Worm (Caenorhabditis elegans) whole organism, mixed stage, embryonic: ENCODE results near the gene F49H12.4.

Source experiments
- M03D4.4 ChIP-seq: sonication (generic microtip); optimal IDR thresholded peaks from 2 replicates; lab custom pipeline; 2017; ENCODE audit warnings: mild to moderate bottlenecking, missing genetic modification characterization, missing compliant biosample characterization
- blmp-1 ChIP-seq: fragments of 150-350 bp; optimal IDR thresholded peaks from 2 replicates; lab custom pipeline; 2014; ENCODE audit warnings: missing biosample characterization, missing genetic modification characterization
- ceh-83 ChIP-seq: fragments of 200-800 bp; sonication (Bioruptor generic); optimal IDR thresholded peaks from 2 replicates; lab custom pipeline; 2018; ENCODE audit warnings: mild to moderate bottlenecking, missing genetic modification characterization, missing compliant biosample characterization
- nhr-12 ChIP-seq: fragments of 150-350 bp; optimal IDR thresholded peaks from 2 replicates; lab custom pipeline; 2014; ENCODE audit warnings: missing biosample characterization, missing genetic modification characterization
- nhr-28 ChIP-seq: fragments of 150-350 bp; optimal IDR thresholded peaks from 2 replicates; lab custom pipeline; 2014; ENCODE audit warnings: missing biosample characterization, missing genetic modification characterization
- pha-4 ChIP-seq: fragments of 150-350 bp; optimal IDR thresholded peaks from 2 replicates; lab custom pipeline; 2018; ENCODE audit warnings: missing biosample characterization, missing genetic modification reagents, missing genetic modification characterization
- snpc-4 ChIP-seq: fragments of 150-350 bp; optimal IDR thresholded peaks from 2 replicates; lab custom pipeline; 2014; ENCODE audit warnings: missing biosample characterization, missing genetic modification characterization
- sptf-1 ChIP-seq: sonication (generic microtip); optimal IDR thresholded peaks from 2 replicates; lab custom pipeline; 2017; ENCODE audit warnings: mild to moderate bottlenecking, missing genetic modification characterization, moderate library complexity, missing compliant biosample characterization
- unc-39 ChIP-seq: fragments of 150-350 bp; optimal IDR thresholded peaks from 2 replicates; lab custom pipeline; 2014; ENCODE audit warnings: missing biosample characterization, missing genetic modification characterization
- unc-62 ChIP-seq: fragments of 150-350 bp; optimal IDR thresholded peaks from 2 replicates; lab custom pipeline; 2014; ENCODE audit warnings: missing biosample characterization, missing genetic modification reagents, missing genetic modification characterization
- ztf-11 ChIP-seq: fragments of 150-350 bp; optimal IDR thresholded peaks from 2 replicates; lab custom pipeline; 2014; ENCODE audit warnings: missing biosample characterization, missing genetic modification characterization

ce11 chrX:2118162-2118561 is 38.5 kb downstream of the F49H12.4 start, which contains the start of gene swip-10:
- TF ChIP-seq ceh-83 (GFP tag; lab: Kevin White, UChicago) (no peak), M03D4.4 (no peak), nhr-12 (tag; lab: Kevin White, UChicago) (no peak), snpc-4 (no peak), unc-62 (GFP tag; lab: Kevin White, UChicago) (no peak), pha-4 (tag; lab: Kevin White, UChicago) (no peak), ztf-11 (tag; lab: Kevin White, UChicago) (no peak), unc-39 (no peak), blmp-1 (no peak), nhr-28 (tag; lab: Kevin White, UChicago) (no peak), sptf-1 (tag; lab: Kevin White, UChicago) (no peak)
